Worm (Caenorhabditis elegans) whole organism, late embryonic: Measurements from ENCODE around the gene scvp-1.

Experiments used
- F13H6.1 ChIP-seq: sonication (generic microtip); optimal IDR thresholded peaks from 2 replicates; lab custom pipeline; 2016; ENCODE audit warnings: missing genetic modification characterization, missing compliant biosample characterization
- Y22D7AL.16 ChIP-seq: sonication (generic microtip); optimal IDR thresholded peaks from 2 replicates; lab custom pipeline; 2016; ENCODE audit warnings: missing genetic modification characterization, missing compliant biosample characterization
- ahr-1 ChIP-seq: sonication (generic microtip); optimal IDR thresholded peaks from 2 replicates; lab custom pipeline; 2016; ENCODE audit warnings: missing genetic modification characterization, missing compliant biosample characterization
- ceh-14 ChIP-seq: sonication (generic microtip); optimal IDR thresholded peaks from 2 replicates; lab custom pipeline; 2016; ENCODE audit warnings: missing genotype, missing genetic modification characterization, missing compliant biosample characterization
- ceh-34 ChIP-seq: sonication (generic microtip); optimal IDR thresholded peaks from 2 replicates; lab custom pipeline; 2016; ENCODE audit warnings: mild to moderate bottlenecking, missing genetic modification characterization, missing compliant biosample characterization
- elt-4 ChIP-seq: sonication (generic microtip); optimal IDR thresholded peaks from 2 replicates; lab custom pipeline; 2016; ENCODE audit warnings: missing genetic modification characterization, missing compliant biosample characterization
- fkh-10 ChIP-seq: fragments of 150-350 bp; optimal IDR thresholded peaks from 2 replicates; lab custom pipeline; 2014; ENCODE audit warnings: missing biosample characterization, missing genetic modification reagents, missing genetic modification characterization
- fkh-6 ChIP-seq: sonication (generic microtip); optimal IDR thresholded peaks from 2 replicates; lab custom pipeline; 2016; ENCODE audit warnings: missing genetic modification characterization, missing compliant biosample characterization
- hlh-15 ChIP-seq: sonication (generic microtip); optimal IDR thresholded peaks from 2 replicates; lab custom pipeline; 2016; ENCODE audit warnings: missing genetic modification characterization, missing compliant biosample characterization
- lin-11 ChIP-seq: fragments of 200-800 bp; sonication (Bioruptor generic); optimal IDR thresholded peaks from 2 replicates; lab custom pipeline; 2018; ENCODE audit warnings: mild to moderate bottlenecking, missing genetic modification characterization, missing compliant biosample characterization
- nhr-11 ChIP-seq: fragments of 150-350 bp; optimal IDR thresholded peaks from 2 replicates; lab custom pipeline; 2014; ENCODE audit warnings: missing biosample characterization, missing genetic modification characterization
- nhr-232 ChIP-seq: sonication (generic microtip); optimal IDR thresholded peaks from 2 replicates; lab custom pipeline; 2016; ENCODE audit warnings: missing genetic modification characterization, missing compliant biosample characterization
- zip-5 ChIP-seq: sonication (generic microtip); optimal IDR thresholded peaks from 2 replicates; lab custom pipeline; 2016; ENCODE audit warnings: missing genetic modification characterization, missing compliant biosample characterization

DNA sequence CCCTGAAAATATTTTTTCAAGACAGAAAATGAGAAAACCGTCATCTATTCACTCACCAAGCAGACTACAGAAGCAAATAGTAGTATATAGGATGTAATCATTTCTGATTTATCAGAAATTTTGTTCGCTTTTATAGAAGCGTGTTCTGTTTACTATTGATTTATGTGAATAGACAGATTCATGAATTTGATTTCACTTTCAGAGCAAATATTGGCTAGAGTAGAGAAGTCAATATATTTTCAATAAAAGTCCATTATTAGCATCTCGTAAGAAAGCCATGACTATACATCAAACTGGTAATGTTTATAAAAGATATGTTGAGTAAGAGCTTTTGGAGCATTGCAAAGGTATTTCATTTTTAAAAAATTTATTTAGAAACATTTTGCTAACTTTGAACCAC is at the start of gene scvp-1:
- TF ChIP-seq zip-5 (tag; lab: Kevin White, UChicago): no peak
- no peak for TF ChIP-seq ceh-34
- no peak for TF ChIP-seq fkh-10 (GFP tag; lab: Kevin White, UChicago)
- TF ChIP-seq Y22D7AL.16 (tag; lab: Kevin White, UChicago): no peak
- TF ChIP-seq hlh-15 (tag; lab: Kevin White, UChicago): no peak
- no peak for TF ChIP-seq nhr-232 (tag; lab: Kevin White, UChicago)
- no peak for TF ChIP-seq F13H6.1 (tag; lab: Kevin White, UChicago)
- TF ChIP-seq ceh-14 (tag; lab: Kevin White, UChicago): no peak
- TF ChIP-seq nhr-11: no peak
- no peak for TF ChIP-seq lin-11 (tag; lab: Kevin White, UChicago)
- TF ChIP-seq elt-4: no peak
- TF ChIP-seq fkh-6 (tag; lab: Kevin White, UChicago): no peak
- TF ChIP-seq ahr-1: no peak
